Fruit fly (Drosophila melanogaster) whole organism, embryonic: ENCODE results near the gene CG11598.

Experiments used
- Bdp1 ChIP-seq: fragments of 200-800 bp; sonication (Bioruptor generic); optimal IDR thresholded peaks from 3 replicates; lab custom pipeline; 2016; ENCODE audit warnings: missing biosample characterization, missing genetic modification characterization
- C15 ChIP-seq: fragments of 200-800 bp; sonication (Bioruptor generic); IDR thresholded peaks from 3 replicates; pipeline ENCODE4 v1.3.6; 2022; ENCODE audit warnings: missing biosample characterization, missing genetic modification characterization
- CG10209 ChIP-seq: fragments of 200-800 bp; sonication (Bioruptor generic); optimal IDR thresholded peaks from 3 replicates; lab custom pipeline; 2017; ENCODE audit warnings: missing biosample characterization, mild to moderate bottlenecking, missing genetic modification characterization, missing genetic modification reagents
- CG1024 ChIP-seq: fragments of 200-800 bp; sonication (Bioruptor generic); IDR thresholded peaks from 2 replicates; pipeline ENCODE4 v1.3.6; 2022; ENCODE audit warnings: missing biosample characterization, missing genetic modification characterization
- CG10543 ChIP-seq: fragments of 200-800 bp; sonication (Bioruptor generic); optimal IDR thresholded peaks from 3 replicates; lab custom pipeline; 2017; ENCODE audit warnings: missing biosample characterization, mild to moderate bottlenecking, missing genetic modification characterization, moderate library complexity
- CG10959 ChIP-seq: fragments of 200-800 bp; sonication (Bioruptor generic); IDR thresholded peaks from 2 replicates; pipeline ENCODE4 v1.3.6; 2022; ENCODE audit warnings: missing biosample characterization, missing genetic modification characterization
- CG10979 ChIP-seq: fragments of 200-800 bp; sonication (Bioruptor generic); optimal IDR thresholded peaks from 2 replicates; lab custom pipeline; 2018; ENCODE audit warnings: missing biosample characterization, mild to moderate bottlenecking, missing genetic modification characterization, moderate library complexity
- CG11504 ChIP-seq: fragments of 200-800 bp; sonication (Bioruptor generic); optimal IDR thresholded peaks from 3 replicates; lab custom pipeline; 2019; ENCODE audit warnings: missing biosample characterization, mild to moderate bottlenecking, missing genetic modification characterization, moderate library complexity
- CG12299 ChIP-seq: fragments of 200-800 bp; sonication (Bioruptor generic); optimal IDR thresholded peaks from 2 replicates; lab custom pipeline; 2018; ENCODE audit warnings: missing biosample characterization, mild to moderate bottlenecking, missing genetic modification characterization
- CG13624 ChIP-seq: fragments of 200-800 bp; sonication (Bioruptor generic); optimal IDR thresholded peaks from 2 replicates; lab custom pipeline; 2016; ENCODE audit warnings: missing biosample characterization, missing genetic modification characterization
- CG15514 ChIP-seq: fragments of 200-800 bp; sonication (Bioruptor generic); optimal IDR thresholded peaks from 3 replicates; lab custom pipeline; 2017; ENCODE audit warnings: missing biosample characterization, missing genetic modification characterization, mild to moderate bottlenecking, moderate library complexity, missing genetic modification reagents
- CG1647 ChIP-seq: fragments of 200-800 bp; sonication (Bioruptor generic); optimal IDR thresholded peaks from 3 replicates; lab custom pipeline; 2016; ENCODE audit warnings: missing biosample characterization, missing genetic modification characterization
- CG17568 ChIP-seq: fragments of 200-800 bp; sonication (Bioruptor generic); optimal IDR thresholded peaks from 2 replicates; lab custom pipeline; 2018; ENCODE audit warnings: missing biosample characterization, mild to moderate bottlenecking, missing genetic modification characterization, moderate library complexity
- CG18262 ChIP-seq: fragments of 200-800 bp; optimal IDR thresholded peaks from 3 replicates; lab custom pipeline; 2019; ENCODE audit warnings: missing biosample characterization, mild to moderate bottlenecking, missing genetic modification characterization, moderate library complexity
- CG2678 ChIP-seq: fragments of 200-800 bp; sonication (Bioruptor generic); optimal IDR thresholded peaks from 3 replicates; lab custom pipeline; 2019; ENCODE audit warnings: missing biosample characterization, mild to moderate bottlenecking, missing genetic modification characterization, moderate library complexity
- CG2712 ChIP-seq: fragments of 200-800 bp; optimal IDR thresholded peaks from 3 replicates; lab custom pipeline; 2019; ENCODE audit warnings: missing biosample characterization, mild to moderate bottlenecking, missing genetic modification characterization, moderate library complexity
- CG3065 ChIP-seq: fragments of 200-800 bp; sonication (Bioruptor generic); optimal IDR thresholded peaks from 2 replicates; lab custom pipeline; 2016; ENCODE audit warnings: missing biosample characterization, missing genetic modification characterization
- CG43689 ChIP-seq: fragments of 200-800 bp; sonication (Bioruptor generic); IDR thresholded peaks from 2 replicates; pipeline ENCODE4 v1.3.6; 2022; ENCODE audit warnings: missing biosample characterization, missing genetic modification characterization
- CG4707 ChIP-seq: fragments of 200-800 bp; sonication (Bioruptor generic); optimal IDR thresholded peaks from 2 replicates; lab custom pipeline; 2018; ENCODE audit warnings: missing biosample characterization, mild to moderate bottlenecking, missing genetic modification characterization, moderate library complexity
- CG5953 ChIP-seq: fragments of 200-800 bp; sonication (Bioruptor generic); IDR thresholded peaks from 2 replicates; pipeline ENCODE4 v1.3.6; 2022; ENCODE audit warnings: missing biosample characterization, missing genetic modification characterization
- CG6683 ChIP-seq: fragments of 200-800 bp; sonication (Bioruptor generic); optimal IDR thresholded peaks from 2 replicates; lab custom pipeline; 2017; ENCODE audit warnings: missing biosample characterization, mild to moderate bottlenecking, missing genetic modification characterization, missing genetic modification reagents
- CG7357 ChIP-seq: fragments of 200-800 bp; sonication (Bioruptor generic); IDR thresholded peaks from 3 replicates; pipeline ENCODE4 v1.3.6; 2022; ENCODE audit warnings: missing biosample characterization, missing genetic modification characterization
- CG7556 ChIP-seq: fragments of 200-800 bp; sonication (Bioruptor generic); optimal IDR thresholded peaks from 2 replicates; lab custom pipeline; 2017; ENCODE audit warnings: missing biosample characterization, mild to moderate bottlenecking, missing genetic modification characterization
- CG9609 ChIP-seq: fragments of 200-800 bp; sonication (Bioruptor generic); optimal IDR thresholded peaks from 3 replicates; lab custom pipeline; 2016; ENCODE audit warnings: missing biosample characterization, missing genetic modification characterization
- CrebB ChIP-seq: fragments of 200-800 bp; sonication (Bioruptor generic); optimal IDR thresholded peaks from 3 replicates; lab custom pipeline; 2018; ENCODE audit warnings: missing biosample characterization, mild to moderate bottlenecking, missing genetic modification characterization
- Dbx ChIP-seq: fragments of 200-800 bp; sonication (Bioruptor generic); IDR thresholded peaks from 3 replicates; pipeline ENCODE4 v1.3.6; 2022; ENCODE audit warnings: missing biosample characterization, missing genetic modification characterization
- HLH4C ChIP-seq: fragments of 200-800 bp; sonication (Bioruptor generic); IDR thresholded peaks from 3 replicates; pipeline ENCODE4 v1.3.6; 2022; ENCODE audit warnings: missing biosample characterization, missing genetic modification characterization; ENCODE audit not compliant: partially characterized antibody
- Usf ChIP-seq: fragments of 200-800 bp; sonication (Bioruptor generic); optimal IDR thresholded peaks from 2 replicates; lab custom pipeline; 2017; ENCODE audit warnings: missing genotype, missing biosample characterization, missing genetic modification characterization
- amos ChIP-seq: fragments of 200-800 bp; sonication (Bioruptor generic); IDR thresholded peaks from 2 replicates; pipeline ENCODE4 v1.3.6; 2022; ENCODE audit warnings: missing biosample characterization, missing genetic modification characterization; ENCODE audit not compliant: partially characterized antibody
- ase ChIP-seq: fragments of 200-800 bp; sonication (Bioruptor generic); IDR thresholded peaks from 3 replicates; pipeline ENCODE4 v1.3.6; 2022; ENCODE audit warnings: missing biosample characterization, missing genetic modification characterization
- btn ChIP-seq: fragments of 200-800 bp; sonication (Bioruptor generic); optimal IDR thresholded peaks from 2 replicates; lab custom pipeline; 2016; ENCODE audit warnings: missing biosample characterization, missing genetic modification characterization
- crc ChIP-seq: fragments of 200-800 bp; sonication (Bioruptor generic); optimal IDR thresholded peaks from 2 replicates; lab custom pipeline; 2016; ENCODE audit warnings: missing biosample characterization, missing genetic modification characterization
- crp ChIP-seq, 2 experiments: fragments of 200-800 bp; sonication (Bioruptor generic); optimal IDR thresholded peaks; 2 replicates in 1 of 2; 3 replicates in 1 of 2; lab custom pipeline; 2017; ENCODE audit warnings: missing biosample characterization in 2 of 2, missing genetic modification characterization in 2 of 2, mild to moderate bottlenecking in 1 of 2, moderate library complexity in 1 of 2
- fd3F ChIP-seq: fragments of 200-800 bp; sonication (Bioruptor generic); optimal IDR thresholded peaks from 2 replicates; lab custom pipeline; 2018; ENCODE audit warnings: missing biosample characterization, mild to moderate bottlenecking, missing genetic modification characterization, moderate library complexity
- kah ChIP-seq: fragments of 200-800 bp; sonication (Bioruptor generic); optimal IDR thresholded peaks from 2 replicates; lab custom pipeline; 2018; ENCODE audit warnings: missing biosample characterization, mild to moderate bottlenecking, missing genetic modification characterization
- lilli ChIP-seq: fragments of 200-800 bp; sonication (Bioruptor generic); optimal IDR thresholded peaks from 3 replicates; lab custom pipeline; 2016; ENCODE audit warnings: missing biosample characterization, missing genetic modification characterization
- org-1 ChIP-seq: fragments of 200-800 bp; sonication (Bioruptor generic); optimal IDR thresholded peaks from 2 replicates; lab custom pipeline; 2017; ENCODE audit warnings: missing biosample characterization, missing genetic modification characterization
- peb ChIP-seq: fragments of 200-800 bp; sonication (Bioruptor generic); IDR thresholded peaks from 2 replicates; pipeline ENCODE4 v1.3.6; 2022; ENCODE audit warnings: missing biosample characterization, missing genetic modification characterization
- pho ChIP-seq: fragments of 200-800 bp; sonication (Bioruptor generic); optimal IDR thresholded peaks from 2 replicates; lab custom pipeline; 2016; ENCODE audit warnings: missing biosample characterization, missing genetic modification characterization
- prd ChIP-seq, 3 experiments: fragments of >200 bp in 2 of 3; fragments of 200-800 bp in 1 of 3; sonication (Bioruptor generic) in 1 of 3; optimal IDR thresholded peaks in 2 of 3; IDR thresholded peaks in 1 of 3; 2 replicates in 2 of 3; 3 replicates in 1 of 3; pipeline versions ENCODE4 v1.3.6 to Lab custom; 2017 to 2022; ENCODE audit warnings: missing biosample characterization in 1 of 3, missing genetic modification characterization in 1 of 3
- pum ChIP-seq: fragments of 200-800 bp; sonication (Bioruptor generic); optimal IDR thresholded peaks from 2 replicates; lab custom pipeline; 2016; ENCODE audit warnings: missing biosample characterization, missing genetic modification characterization
- ro ChIP-seq: fragments of 200-800 bp; sonication (Bioruptor generic); IDR thresholded peaks from 2 replicates; pipeline ENCODE4 v1.3.6; 2022; ENCODE audit warnings: missing biosample characterization, missing genetic modification characterization
- sd ChIP-seq: fragments of 200-800 bp; sonication (Bioruptor generic); optimal IDR thresholded peaks from 3 replicates; lab custom pipeline; 2018; ENCODE audit warnings: missing biosample characterization, mild to moderate bottlenecking, missing genetic modification characterization, moderate library complexity
- sqz ChIP-seq: fragments of 200-800 bp; sonication (Bioruptor generic); optimal IDR thresholded peaks from 3 replicates; lab custom pipeline; 2018; ENCODE audit warnings: missing biosample characterization, mild to moderate bottlenecking, missing genetic modification characterization
- stwl ChIP-seq: fragments of 200-800 bp; sonication (Bioruptor generic); optimal IDR thresholded peaks from 3 replicates; lab custom pipeline; 2018; ENCODE audit warnings: missing biosample characterization, mild to moderate bottlenecking, missing genetic modification characterization, moderate library complexity
- tll ChIP-seq, 2 experiments: fragments of 200-800 bp in 1 of 2; fragments of >200 bp in 1 of 2; sonication (Bioruptor generic) in 1 of 2; optimal IDR thresholded peaks; 2 replicates each; lab custom pipeline; 2017 to 2019; ENCODE audit warnings: missing biosample characterization in 2 of 2, missing genetic modification characterization in 2 of 2, mild to moderate bottlenecking in 1 of 2, moderate library complexity in 1 of 2
- zen2 ChIP-seq: fragments of 200-800 bp; sonication (Bioruptor generic); IDR thresholded peaks from 3 replicates; pipeline ENCODE4 v1.3.6; 2022; ENCODE audit warnings: missing biosample characterization, missing genetic modification characterization; ENCODE audit not compliant: partially characterized antibody

The CG11598 gene

DNA sequence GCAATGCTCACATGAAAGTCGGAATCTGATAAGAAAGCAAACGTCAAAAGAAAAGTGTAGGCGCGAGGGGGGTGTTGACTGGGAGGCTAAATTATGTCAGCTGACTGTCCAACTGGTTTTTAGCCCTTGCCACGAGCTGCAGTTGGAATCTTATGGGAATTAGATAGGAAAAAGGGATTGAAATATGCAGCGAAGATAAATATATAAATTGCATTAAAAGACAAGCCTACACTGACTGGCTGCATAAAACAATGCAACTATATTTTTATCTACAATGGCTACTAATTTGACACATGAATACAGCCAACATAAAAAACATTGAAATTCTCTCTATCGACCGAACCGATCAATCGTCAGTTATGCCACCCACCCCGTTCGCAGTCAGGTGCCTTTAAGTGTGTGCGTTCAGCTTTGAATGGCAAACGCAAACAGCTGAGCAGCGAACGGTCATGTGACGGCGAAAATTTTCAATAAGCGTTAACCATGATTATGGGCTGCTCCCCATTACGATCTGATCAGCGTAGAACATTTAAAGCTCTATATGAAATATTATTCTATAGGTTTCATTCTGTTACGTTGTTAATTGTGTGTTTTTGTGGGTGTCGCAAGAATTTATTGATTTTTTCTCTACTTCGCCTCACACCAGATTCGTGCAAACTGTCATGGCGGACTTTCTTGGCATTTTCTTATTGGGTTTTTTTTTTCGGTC is 7.9 kb upstream of the CG11598 start (continued):
- no peak for TF ChIP-seq CG18262 (tag; lab: Kevin White, UChicago)
- TF ChIP-seq CG1024 (GFP tag; lab: Robert Waterston, UW) = no peak
- TF ChIP-seq CG10543 (GFP tag; lab: Kevin White, UChicago) = peak; percentile 35
- TF ChIP-seq CG10209 (GFP tag; lab: Kevin White, UChicago) = no peak
- TF ChIP-seq CG2712 (tag; lab: Kevin White, UChicago) = no peak
- peak in 1 of 2 experiments; percentile 73 for TF ChIP-seq tll (GFP tag; optimal IDR thresholded peaks at IDR 0.05; lab: Kevin White, UChicago)
- TF ChIP-seq sqz = peak; percentile 42
- no peak for TF ChIP-seq prd (optimal IDR thresholded peaks at IDR 0.05; lab: Kevin White, UChicago)
- TF ChIP-seq prd (GFP tag; IDR thresholded peaks at IDR 0.05; lab: Robert Waterston, UW) = no peak
- TF ChIP-seq CG1647 (GFP tag; lab: Kevin White, UChicago) = no peak
- TF ChIP-seq CG43689 (GFP tag; lab: Robert Waterston, UW) = no peak

dm6 chr3R:12627691-12628148 is 7.0 kb upstream of the CG11598 start, which contains the start of the genes Vha55 and Snx3:
TSS of gene Vha55 (minus strand) at chr3R:12627829.
TSS of gene Snx3 (plus strand) at chr3R:12628031.
- peak; percentile 18 for TF ChIP-seq fd3F (GFP tag; lab: Kevin White, UChicago)
- TF ChIP-seq Dbx (GFP tag; lab: Robert Waterston, UW) = no peak
- peak; percentile 48 for TF ChIP-seq CG6683 (GFP tag; lab: Kevin White, UChicago)
- no peak for TF ChIP-seq CG4707 (GFP tag; lab: Kevin White, UChicago)
- peak; percentile 54 for TF ChIP-seq CG12299
- TF ChIP-seq stwl = peak; percentile 99
- peak; percentile 82 for TF ChIP-seq pum (GFP tag; lab: Kevin White, UChicago)
- peak; percentile 34 for TF ChIP-seq CG2678 (tag; lab: Kevin White, UChicago)
- TF ChIP-seq CG13624 = peak; percentile 88
- TF ChIP-seq sd (tag; lab: Kevin White, UChicago) = peak; percentile 41
- peak; percentile 43 for TF ChIP-seq org-1 (GFP tag; lab: Kevin White, UChicago)
- TF ChIP-seq Bdp1 (GFP tag; lab: Kevin White, UChicago) = peak; percentile 75
- TF ChIP-seq CG9609 (GFP tag; lab: Kevin White, UChicago) = peak; percentile 90
- TF ChIP-seq CG5953 (GFP tag; lab: Robert Waterston, UW) = no peak
- peak; percentile 99 for TF ChIP-seq Usf
- TF ChIP-seq crc (GFP tag; lab: Kevin White, UChicago) = peak; percentile 52
- peak; percentile 85 for TF ChIP-seq pho (GFP tag; lab: Kevin White, UChicago)
- TF ChIP-seq CG10543 (GFP tag; lab: Kevin White, UChicago) = peak; percentile 71
- TF ChIP-seq CG10979 = peak; percentile 7
- no peak for TF ChIP-seq CG10959
- no peak for TF ChIP-seq HLH4C (GFP tag; lab: Robert Waterston, UW)
- TF ChIP-seq CG7556 = no peak
- TF ChIP-seq CrebB (tag; lab: Kevin White, UChicago) = peak; percentile 89
- TF ChIP-seq ase (GFP tag; lab: Robert Waterston, UW) = no peak
- TF ChIP-seq ro (GFP tag; lab: Robert Waterston, UW) = no peak
- no peak for TF ChIP-seq btn (GFP tag; lab: Kevin White, UChicago)
- TF ChIP-seq CG7357 (GFP tag; lab: Robert Waterston, UW) = no peak
- peak; percentile 98 for TF ChIP-seq CG15514
- TF ChIP-seq amos = no peak
- TF ChIP-seq zen2 = no peak
- TF ChIP-seq crp (GFP tag; optimal IDR thresholded peaks at IDR 0.05; lab: Kevin White, UChicago) = peak in 1 of 2 experiments; percentile 82
- no peak for TF ChIP-seq CG11504 (tag; lab: Kevin White, UChicago)
- TF ChIP-seq CG3065 (GFP tag; lab: Kevin White, UChicago) = peak; percentile 67
- TF ChIP-seq CG17568 (GFP tag; lab: Kevin White, UChicago) = no peak
- TF ChIP-seq kah (GFP tag; lab: Kevin White, UChicago) = no peak
- TF ChIP-seq lilli (GFP tag; lab: Kevin White, UChicago) = peak; percentile 83
- TF ChIP-seq C15 (GFP tag; lab: Robert Waterston, UW) = no peak
- TF ChIP-seq peb (GFP tag; lab: Robert Waterston, UW) = no peak
